Worm (Caenorhabditis elegans): Measurements from ENCODE around the gene F49C5.11.

- no peak for TF ChIP-seq ztf-29 (GFP tag; IDR thresholded peaks at IDR 0.05)
- no peak for TF ChIP-seq tab-1 (GFP tag; IDR thresholded peaks at IDR 0.05)
- no peak for TF ChIP-seq med-1 (GFP tag; optimal IDR thresholded peaks at IDR 0.05; ENCODE audit: insufficient read depth)
- no peak for TF ChIP-seq T22C8.4 (GFP tag; IDR thresholded peaks at IDR 0.05)
- no peak for TF ChIP-seq ref-1 (GFP tag; conservative IDR thresholded peaks at IDR 0.05)
These were observed 25.3 kb downstream of the F49C5.11 start, which contains the start of gene clec-4 for ce11 chrII:12580952-12581351.
